Fruit fly (Drosophila melanogaster) whole organism, embryonic: ENCODE data around the gene Hph.

Experiments used
- Adf1 ChIP-seq: fragments of 200-800 bp; sonication (Bioruptor generic); IDR thresholded peaks from 2 replicates; pipeline ENCODE4 v1.3.6; 2022; ENCODE audit warnings: missing biosample characterization, missing genetic modification characterization
- B-H2 ChIP-seq: fragments of 200-800 bp; sonication (Bioruptor generic); optimal IDR thresholded peaks from 2 replicates; lab custom pipeline; 2018; ENCODE audit warnings: missing biosample characterization, mild to moderate bottlenecking, missing genetic modification characterization
- CG10565 ChIP-seq: fragments of 200-800 bp; sonication (Bioruptor generic); optimal IDR thresholded peaks from 3 replicates; lab custom pipeline; 2016; ENCODE audit warnings: missing biosample characterization, mild to moderate bottlenecking, missing genetic modification characterization
- CG11723 ChIP-seq: fragments of 200-800 bp; sonication (Bioruptor generic); optimal IDR thresholded peaks from 2 replicates; lab custom pipeline; 2017; ENCODE audit warnings: missing biosample characterization, mild to moderate bottlenecking, missing genetic modification characterization
- CG12236 ChIP-seq: fragments of 200-800 bp; sonication (Bioruptor generic); optimal IDR thresholded peaks from 2 replicates; lab custom pipeline; 2016; ENCODE audit warnings: missing biosample characterization, missing genetic modification characterization
- CG15514 ChIP-seq: fragments of 200-800 bp; sonication (Bioruptor generic); optimal IDR thresholded peaks from 3 replicates; lab custom pipeline; 2017; ENCODE audit warnings: missing biosample characterization, missing genetic modification characterization, mild to moderate bottlenecking, moderate library complexity, missing genetic modification reagents
- CG17186 ChIP-seq: fragments of 200-800 bp; sonication (Bioruptor generic); optimal IDR thresholded peaks from 3 replicates; lab custom pipeline; 2017; ENCODE audit warnings: missing biosample characterization, missing genetic modification reagents, missing genetic modification characterization
- CG17568 ChIP-seq: fragments of 200-800 bp; sonication (Bioruptor generic); optimal IDR thresholded peaks from 2 replicates; lab custom pipeline; 2018; ENCODE audit warnings: missing biosample characterization, mild to moderate bottlenecking, missing genetic modification characterization, moderate library complexity
- CG1832 ChIP-seq: fragments of 200-800 bp; sonication (Bioruptor generic); optimal IDR thresholded peaks from 2 replicates; lab custom pipeline; 2017; ENCODE audit warnings: missing biosample characterization, mild to moderate bottlenecking, missing genetic modification characterization, inconsistent platforms
- CG2199 ChIP-seq: fragments of 200-800 bp; sonication (Bioruptor generic); IDR thresholded peaks from 3 replicates; pipeline ENCODE4 v1.3.6; 2022; ENCODE audit warnings: missing biosample characterization, missing genetic modification characterization
- CG2678 ChIP-seq: fragments of 200-800 bp; sonication (Bioruptor generic); optimal IDR thresholded peaks from 3 replicates; lab custom pipeline; 2019; ENCODE audit warnings: missing biosample characterization, mild to moderate bottlenecking, missing genetic modification characterization, moderate library complexity
- CG2712 ChIP-seq: fragments of 200-800 bp; optimal IDR thresholded peaks from 3 replicates; lab custom pipeline; 2019; ENCODE audit warnings: missing biosample characterization, mild to moderate bottlenecking, missing genetic modification characterization, moderate library complexity
- CG30403 ChIP-seq: fragments of 200-800 bp; sonication (Bioruptor generic); optimal IDR thresholded peaks from 3 replicates; lab custom pipeline; 2016; ENCODE audit warnings: missing biosample characterization, missing genetic modification characterization
- CG3281 ChIP-seq: fragments of 200-800 bp; sonication (Bioruptor generic); optimal IDR thresholded peaks from 3 replicates; lab custom pipeline; 2017; ENCODE audit warnings: missing biosample characterization, mild to moderate bottlenecking, missing genetic modification characterization
- CG4404 ChIP-seq: fragments of 200-800 bp; sonication (Bioruptor generic); IDR thresholded peaks from 2 replicates; pipeline ENCODE4 v1.3.6; 2022; ENCODE audit warnings: missing biosample characterization, missing genetic modification characterization
- CG4854 ChIP-seq: fragments of 200-800 bp; sonication (Bioruptor generic); optimal IDR thresholded peaks from 2 replicates; lab custom pipeline; 2016; ENCODE audit warnings: missing biosample characterization, missing genetic modification characterization, inconsistent platforms
- CG6654 ChIP-seq: fragments of 200-800 bp; sonication (Bioruptor generic); optimal IDR thresholded peaks from 2 replicates; lab custom pipeline; 2017; ENCODE audit warnings: missing biosample characterization, mild to moderate bottlenecking, missing genetic modification characterization
- CG6791 ChIP-seq: fragments of 200-800 bp; sonication (Bioruptor generic); IDR thresholded peaks from 3 replicates; pipeline ENCODE4 v1.3.6; 2022; ENCODE audit warnings: missing biosample characterization, missing genetic modification characterization; ENCODE audit not compliant: partially characterized antibody
- CG8924 ChIP-seq: fragments of 200-800 bp; optimal IDR thresholded peaks from 3 replicates; lab custom pipeline; 2019; ENCODE audit warnings: missing biosample characterization, mild to moderate bottlenecking, missing genetic modification characterization, moderate library complexity
- CG9727 ChIP-seq: fragments of 200-800 bp; sonication (Bioruptor generic); optimal IDR thresholded peaks from 3 replicates; lab custom pipeline; 2017; ENCODE audit warnings: missing biosample characterization, mild to moderate bottlenecking, missing genetic modification characterization
- CG9932 ChIP-seq: fragments of 200-800 bp; sonication (Bioruptor generic); IDR thresholded peaks from 2 replicates; pipeline ENCODE4 v1.3.6; 2022; ENCODE audit warnings: missing biosample characterization, missing genetic modification characterization
- CHES-1-like ChIP-seq: fragments of 200-800 bp; sonication (Bioruptor generic); optimal IDR thresholded peaks from 2 replicates; lab custom pipeline; 2016; ENCODE audit warnings: missing biosample characterization, missing genetic modification characterization
- CrebB ChIP-seq: fragments of 200-800 bp; sonication (Bioruptor generic); optimal IDR thresholded peaks from 3 replicates; lab custom pipeline; 2018; ENCODE audit warnings: missing biosample characterization, mild to moderate bottlenecking, missing genetic modification characterization
- Drgx ChIP-seq: fragments of 200-800 bp; sonication (Bioruptor generic); IDR thresholded peaks from 2 replicates; pipeline ENCODE4 v1.3.6; 2022; ENCODE audit warnings: missing biosample characterization, missing genetic modification characterization
- GATAe ChIP-seq: fragments of 200-800 bp; sonication (Bioruptor generic); conservative IDR thresholded peaks from 2 replicates; pipeline ENCODE4 v1.3.6; 2022; ENCODE audit warnings: missing biosample characterization, missing genetic modification characterization
- HmgD ChIP-seq: fragments of 200-800 bp; sonication (Bioruptor generic); optimal IDR thresholded peaks from 3 replicates; lab custom pipeline; 2016; ENCODE audit warnings: missing biosample characterization, missing genetic modification characterization
- MTF-1 ChIP-seq: fragments of 200-800 bp; sonication (Bioruptor generic); optimal IDR thresholded peaks from 2 replicates; lab custom pipeline; 2018; ENCODE audit warnings: missing biosample characterization, mild to moderate bottlenecking, missing genetic modification characterization, borderline replicate concordance
- Optix ChIP-seq: fragments of 200-800 bp; sonication (Bioruptor generic); IDR thresholded peaks from 3 replicates; pipeline ENCODE4 v1.3.6; 2022; ENCODE audit warnings: missing biosample characterization, missing genetic modification characterization
- Sry-β ChIP-seq: fragments of 200-800 bp; sonication (Bioruptor generic); optimal IDR thresholded peaks from 2 replicates; lab custom pipeline; 2018; ENCODE audit warnings: missing biosample characterization, mild to moderate bottlenecking, missing genetic modification characterization, moderate library complexity
- Sry-δ ChIP-seq: fragments of 200-800 bp; sonication (Bioruptor generic); optimal IDR thresholded peaks from 2 replicates; lab custom pipeline; 2016; ENCODE audit warnings: missing biosample characterization, missing genetic modification characterization
- Tbp ChIP-seq: fragments of >200 bp; optimal IDR thresholded peaks from 2 replicates; lab custom pipeline; 2018; ENCODE audit warnings: missing biosample characterization, missing genetic modification characterization
- amos ChIP-seq: fragments of 200-800 bp; sonication (Bioruptor generic); IDR thresholded peaks from 2 replicates; pipeline ENCODE4 v1.3.6; 2022; ENCODE audit warnings: missing biosample characterization, missing genetic modification characterization; ENCODE audit not compliant: partially characterized antibody
- ara ChIP-seq: fragments of 200-800 bp; sonication (Bioruptor generic); IDR thresholded peaks from 2 replicates; pipeline ENCODE4 v1.3.6; 2022; ENCODE audit warnings: missing biosample characterization, missing genetic modification characterization
- br ChIP-seq: fragments of >200 bp; optimal IDR thresholded peaks from 2 replicates; lab custom pipeline; 2017
- crp ChIP-seq, 2 experiments: fragments of 200-800 bp; sonication (Bioruptor generic); optimal IDR thresholded peaks; 2 replicates in 1 of 2; 3 replicates in 1 of 2; lab custom pipeline; 2017; ENCODE audit warnings: missing biosample characterization in 2 of 2, missing genetic modification characterization in 2 of 2, mild to moderate bottlenecking in 1 of 2, moderate library complexity in 1 of 2
- fd102C ChIP-seq: fragments of 200-800 bp; sonication (Bioruptor generic); optimal IDR thresholded peaks from 2 replicates; lab custom pipeline; 2018; ENCODE audit warnings: missing biosample characterization, mild to moderate bottlenecking, missing genetic modification characterization, moderate library complexity
- fd96Cb ChIP-seq: fragments of 200-800 bp; sonication (Bioruptor generic); optimal IDR thresholded peaks from 2 replicates; lab custom pipeline; 2018; ENCODE audit warnings: missing biosample characterization, mild to moderate bottlenecking, missing genetic modification characterization, moderate library complexity
- ftz-f1 ChIP-seq: fragments of 200-800 bp; sonication (Bioruptor generic); optimal IDR thresholded peaks from 2 replicates; lab custom pipeline; 2016; ENCODE audit warnings: missing biosample characterization, missing genetic modification characterization
- fu2 ChIP-seq: fragments of 200-800 bp; sonication (Bioruptor generic); optimal IDR thresholded peaks from 2 replicates; lab custom pipeline; 2016; ENCODE audit warnings: missing biosample characterization, missing genetic modification characterization
- hth ChIP-seq: fragments of >200 bp; optimal IDR thresholded peaks from 2 replicates; lab custom pipeline; 2017; ENCODE audit warnings: inconsistent platforms
- jumu ChIP-seq: fragments of 200-800 bp; sonication (Bioruptor generic); optimal IDR thresholded peaks from 3 replicates; lab custom pipeline; 2016; ENCODE audit warnings: missing biosample characterization, missing genetic modification characterization
- nerfin-2 ChIP-seq: fragments of 200-800 bp; sonication (Bioruptor generic); IDR thresholded peaks from 2 replicates; pipeline ENCODE4 v1.3.6; 2022; ENCODE audit warnings: missing biosample characterization, missing genetic modification characterization; ENCODE audit not compliant: partially characterized antibody
- ranshi ChIP-seq: fragments of 200-800 bp; sonication (Bioruptor generic); IDR thresholded peaks from 2 replicates; pipeline ENCODE4 v1.3.6; 2022; ENCODE audit warnings: missing biosample characterization, missing genetic modification characterization
- run ChIP-seq: fragments of 200-800 bp; sonication (Bioruptor generic); optimal IDR thresholded peaks from 3 replicates; lab custom pipeline; 2018; ENCODE audit warnings: missing biosample characterization, mild to moderate bottlenecking, missing genetic modification characterization
- scrt ChIP-seq: fragments of 200-800 bp; sonication (Bioruptor generic); optimal IDR thresholded peaks from 2 replicates; lab custom pipeline; 2018; ENCODE audit warnings: missing biosample characterization, mild to moderate bottlenecking, missing genetic modification characterization, moderate library complexity
- tna ChIP-seq: fragments of 200-800 bp; sonication (Bioruptor generic); IDR thresholded peaks from 2 replicates; pipeline ENCODE4 v1.3.6; 2022; ENCODE audit warnings: missing biosample characterization, missing genetic modification characterization; ENCODE audit not compliant: partially characterized antibody
- vvl ChIP-seq: fragments of 200-800 bp; sonication (Bioruptor generic); IDR thresholded peaks from 2 replicates; pipeline ENCODE4 v1.3.6; 2022; ENCODE audit warnings: missing biosample characterization, missing genetic modification characterization
- wdn ChIP-seq: fragments of 200-800 bp; sonication (Bioruptor generic); IDR thresholded peaks from 2 replicates; pipeline ENCODE4 v1.3.6; 2022; ENCODE audit warnings: missing biosample characterization, missing genetic modification characterization

The Hph gene

dm6 chr3R:5263311-5264250, 6.7 kb downstream of the Hph start (continued):
- TF ChIP-seq GATAe (no peak; the same call in 1 of the 2 replicates), CG15514 (GFP tag; lab: Kevin White, UChicago) (peak; percentile 66), scrt (GFP tag; lab: Kevin White, UChicago) (peak; percentile 61), fd102C (GFP tag; lab: Kevin White, UChicago) (no peak), Optix (GFP tag; lab: Robert Waterston, UW) (peak; percentile 43; the same call in 1 of the 3 replicates), CrebB (no peak), B-H2 (no peak), CG9932 (GFP tag; lab: Robert Waterston, UW) (peak; percentile 55; the same call in 1 of the 2 replicates), CG11723 (GFP tag; lab: Kevin White, UChicago) (peak; percentile 63), CG10565 (GFP tag; lab: Kevin White, UChicago) (peak; percentile 33), Drgx (GFP tag; lab: Robert Waterston, UW) (peak; percentile 23; the same call in 1 of the 2 replicates), Adf1 (peak; percentile 39), CG6791 (GFP tag; lab: Robert Waterston, UW) (no peak), CG2199 (GFP tag; lab: Robert Waterston, UW) (peak; percentile 83; the same call in 2 of the 3 replicates), amos (GFP tag; lab: Robert Waterston, UW) (no peak), hth (lab: Kevin White, UChicago) (no peak), fd96Cb (tag; lab: Kevin White, UChicago) (peak; percentile 86), CG1832 (GFP tag; lab: Kevin White, UChicago) (no peak), CG2712 (tag; lab: Kevin White, UChicago) (peak; percentile 91), CG12236 (GFP tag; lab: Kevin White, UChicago) (no peak), CHES-1-like (GFP tag; lab: Kevin White, UChicago) (no peak), Tbp (GFP tag; lab: Kevin White, UChicago) (no peak), tna (peak; percentile 24; the same call in 1 of the 2 replicates), MTF-1 (GFP tag; lab: Kevin White, UChicago) (peak; percentile 59), CG30403 (GFP tag; lab: Kevin White, UChicago) (peak; percentile 74), jumu (GFP tag; lab: Kevin White, UChicago) (no peak), CG17186 (GFP tag; lab: Kevin White, UChicago) (no peak), Sry-δ (GFP tag; lab: Kevin White, UChicago) (no peak), crp (GFP tag; optimal IDR thresholded peaks at IDR 0.05; lab: Kevin White, UChicago) (peak in 1 of 2 experiments; percentile 25), HmgD (GFP tag; lab: Kevin White, UChicago) (no peak), run (tag; lab: Kevin White, UChicago) (peak; percentile 72), br (lab: Kevin White, UChicago) (no peak), CG17568 (GFP tag; lab: Kevin White, UChicago) (peak; percentile 83), CG4854 (GFP tag; lab: Kevin White, UChicago) (peak; percentile 23), CG3281 (GFP tag; lab: Kevin White, UChicago) (peak; percentile 91), CG4404 (GFP tag; lab: Robert Waterston, UW) (peak; percentile 61), CG2678 (tag; lab: Kevin White, UChicago) (peak; percentile 94), CG6654 (peak; percentile 53), ranshi (no peak; the same call in 1 of the 2 replicates), ftz-f1 (GFP tag; lab: Kevin White, UChicago) (peak; percentile 83), Sry-β (no peak), CG8924 (tag; lab: Kevin White, UChicago) (peak; percentile 94), vvl (GFP tag; lab: Robert Waterston, UW) (peak; percentile 75), CG9727 (GFP tag; lab: Kevin White, UChicago) (peak; percentile 91), fu2 (GFP tag; lab: Kevin White, UChicago) (no peak), nerfin-2 (GFP tag; lab: Robert Waterston, UW) (no peak), ara (GFP tag; lab: Robert Waterston, UW) (peak; percentile 66), wdn (GFP tag; lab: Robert Waterston, UW) (peak; percentile 24; the same call in 1 of the 2 replicates)
